Worm (Caenorhabditis elegans) whole organism, L4/young adult: ENCODE data around the gene C50F4.16.

Source experiments
- dao-5 ChIP-seq: sonication (generic microtip); optimal IDR thresholded peaks from 2 replicates; lab custom pipeline; 2016; ENCODE audit warnings: missing genotype, missing genetic modification characterization, moderate library complexity, missing compliant biosample characterization
- him-1 ChIP-seq: sonication (generic microtip); optimal IDR thresholded peaks from 2 replicates; lab custom pipeline; 2016; ENCODE audit warnings: missing genotype, missing genetic modification reagents, missing genetic modification characterization, missing compliant biosample characterization

DNA sequence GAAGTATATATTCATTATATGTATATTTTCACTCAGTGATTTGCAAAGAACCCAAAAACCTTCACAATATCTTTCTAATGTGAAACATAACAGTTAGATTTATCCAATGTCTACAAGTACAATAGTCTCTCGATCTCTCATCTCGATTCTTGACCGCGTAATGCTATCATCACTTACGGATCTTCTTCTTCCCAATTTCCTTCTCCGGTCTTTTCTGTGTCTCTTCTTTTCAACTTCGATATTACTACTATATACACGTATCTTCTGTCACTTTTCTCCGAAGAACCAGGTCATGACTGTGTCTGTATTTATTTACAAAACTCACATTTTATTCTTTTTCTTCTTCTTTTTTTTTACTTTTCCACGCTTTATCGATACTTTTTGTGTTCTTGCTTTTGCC lies 47.2 kb upstream of the C50F4.16 start:
- no peak for TF ChIP-seq him-1 (tag; lab: Kevin White, UChicago)
- TF ChIP-seq dao-5 (tag; lab: Kevin White, UChicago): no peak
